Worm (Caenorhabditis elegans) whole organism, early embryonic: ENCODE results near the gene F54H5.5.

Experiments
- B0310.2 ChIP-seq: sonication (generic microtip); optimal IDR thresholded peaks from 2 replicates; lab custom pipeline; 2016; ENCODE audit warnings: mild to moderate bottlenecking, missing genetic modification characterization, missing compliant biosample characterization
- F13C5.2 ChIP-seq: sonication (generic microtip); optimal IDR thresholded peaks from 2 replicates; lab custom pipeline; 2017; ENCODE audit warnings: mild to moderate bottlenecking, missing genetic modification characterization, inconsistent platforms, missing compliant biosample characterization
- aly-1 ChIP-seq: sonication (generic microtip); optimal IDR thresholded peaks from 2 replicates; lab custom pipeline; 2016; ENCODE audit warnings: missing genetic modification characterization, missing compliant biosample characterization
- ama-1 ChIP-seq: fragments of 150-350 bp; optimal IDR thresholded peaks from 2 replicates; lab custom pipeline; 2014
- ceh-13 ChIP-seq: fragments of 200-800 bp; sonication (Bioruptor generic); optimal IDR thresholded peaks from 2 replicates; lab custom pipeline; 2018; ENCODE audit warnings: mild to moderate bottlenecking, missing genetic modification characterization, missing compliant biosample characterization
- ceh-36 ChIP-seq: sonication (generic microtip); optimal IDR thresholded peaks from 2 replicates; lab custom pipeline; 2016; ENCODE audit warnings: missing genetic modification characterization, inconsistent platforms, missing compliant biosample characterization
- ets-7 ChIP-seq: sonication (generic microtip); optimal IDR thresholded peaks from 2 replicates; lab custom pipeline; 2016; ENCODE audit warnings: missing genotype, missing genetic modification characterization, missing compliant biosample characterization
- flt-1 ChIP-seq: fragments of 200-800 bp; sonication (Bioruptor generic); IDR thresholded peaks from 2 replicates; pipeline ENCODE4 v1.3.6; 2022; ENCODE audit warnings: missing genetic modification characterization, missing compliant biosample characterization
- hmbx-1 ChIP-seq: sonication (generic microtip); optimal IDR thresholded peaks from 2 replicates; lab custom pipeline; 2016; ENCODE audit warnings: mild to moderate bottlenecking, missing genetic modification characterization, missing compliant biosample characterization
- hmg-4 ChIP-seq: fragments of 200-800 bp; sonication (Bioruptor generic); optimal IDR thresholded peaks from 2 replicates; lab custom pipeline; 2018; ENCODE audit warnings: mild to moderate bottlenecking, missing genetic modification characterization, missing compliant biosample characterization
- hnd-1 ChIP-seq: sonication (generic microtip); optimal IDR thresholded peaks from 2 replicates; lab custom pipeline; 2016; ENCODE audit warnings: missing genetic modification characterization, missing compliant biosample characterization
- pes-1 ChIP-seq: fragments of 200-800 bp; sonication (Bioruptor generic); IDR thresholded peaks from 2 replicates; pipeline ENCODE4 v1.3.6; 2022; ENCODE audit warnings: missing genetic modification reagents, missing genetic modification characterization, missing compliant biosample characterization
- scrt-1 ChIP-seq: fragments of 200-800 bp; sonication (Bioruptor generic); IDR thresholded peaks from 2 replicates; pipeline ENCODE4 v1.3.6; 2022; ENCODE audit warnings: missing genetic modification characterization, missing compliant biosample characterization
- sea-1 ChIP-seq: fragments of 200-800 bp; sonication (Bioruptor generic); conservative IDR thresholded peaks from 2 replicates; pipeline ENCODE4 v1.3.6; 2022; ENCODE audit warnings: missing genetic modification characterization, missing compliant biosample characterization
- tbx-11 ChIP-seq: fragments of 200-800 bp; sonication (Bioruptor generic); IDR thresholded peaks from 2 replicates; pipeline ENCODE4 v1.3.6; 2022; ENCODE audit warnings: missing genetic modification characterization, missing compliant biosample characterization
- tbx-37 ChIP-seq: fragments of 200-800 bp; sonication (Bioruptor generic); conservative IDR thresholded peaks from 2 replicates; pipeline ENCODE4 v1.3.6; 2022; ENCODE audit warnings: missing genetic modification reagents, missing genetic modification characterization, missing compliant biosample characterization
- tra-4 ChIP-seq: sonication (generic microtip); optimal IDR thresholded peaks from 2 replicates; lab custom pipeline; 2017; ENCODE audit warnings: missing genetic modification characterization, missing compliant biosample characterization

F54H5.5 gene

ce11 chrII:6654284-6654683 lies 27.2 kb upstream of the F54H5.5 start, which contains the start of gene T19D12.9:
T19D12.9 (minus strand) TSS chrII:6654384.
- TF ChIP-seq hmg-4 (GFP tag; lab: Kevin White, UChicago) = no peak
- TF ChIP-seq ets-7 (tag; lab: Kevin White, UChicago) = no peak
- TF ChIP-seq ceh-36 (tag; lab: Kevin White, UChicago) = no peak
- no peak for TF ChIP-seq ceh-13 (GFP tag; lab: Kevin White, UChicago)
- no peak for TF ChIP-seq hmbx-1 (tag; lab: Kevin White, UChicago)
- TF ChIP-seq pes-1 (GFP tag; lab: Robert Waterston, UW) = no peak
- TF ChIP-seq ama-1 (lab: Kevin White, UChicago) = no peak
- no peak for TF ChIP-seq aly-1 (tag; lab: Kevin White, UChicago)
- no peak for TF ChIP-seq tbx-37 (GFP tag; lab: Robert Waterston, UW)
- no peak for TF ChIP-seq sea-1
- TF ChIP-seq tra-4 = no peak
- TF ChIP-seq tbx-11 = no peak
- TF ChIP-seq B0310.2 (tag; lab: Kevin White, UChicago) = no peak
- no peak for TF ChIP-seq hnd-1

- no peak for TF ChIP-seq ceh-13 (GFP tag; lab: Kevin White, UChicago)
- no peak for TF ChIP-seq hmg-4 (GFP tag; lab: Kevin White, UChicago)
- TF ChIP-seq tra-4 = no peak
- TF ChIP-seq ets-7 (tag; lab: Kevin White, UChicago) = no peak
- no peak for TF ChIP-seq tbx-37 (GFP tag; lab: Robert Waterston, UW)
- no peak for TF ChIP-seq scrt-1 (GFP tag; lab: Robert Waterston, UW)
- no peak for TF ChIP-seq hnd-1
- TF ChIP-seq aly-1 (tag; lab: Kevin White, UChicago) = no peak
- no peak for TF ChIP-seq F13C5.2 (tag; lab: Kevin White, UChicago)
- no peak for TF ChIP-seq hmbx-1 (tag; lab: Kevin White, UChicago)
- no peak for TF ChIP-seq tbx-11
These were observed 24.6 kb upstream of the F54H5.5 start, which contains the start of gene sra-26 for ce11 chrII:6651719-6652118. sra-26 (minus strand) TSS chrII:6651819.

ce11 chrII:6649026-6649425 lies 21.9 kb upstream of the F54H5.5 start, which contains the start of gene oig-8:
oig-8 (minus strand) TSS chrII:6649126.
- TF ChIP-seq flt-1 (GFP tag; lab: Robert Waterston, UW) (no peak), hnd-1 (no peak), tbx-11 (no peak), F13C5.2 (tag; lab: Kevin White, UChicago) (no peak), ama-1 (lab: Kevin White, UChicago) (no peak), aly-1 (tag; lab: Kevin White, UChicago) (no peak), sea-1 (no peak), pes-1 (GFP tag; lab: Robert Waterston, UW) (no peak), hmbx-1 (tag; lab: Kevin White, UChicago) (no peak), ceh-13 (GFP tag; lab: Kevin White, UChicago) (no peak)

- no peak for TF ChIP-seq ceh-13 (GFP tag; lab: Kevin White, UChicago)
- no peak for TF ChIP-seq ama-1 (lab: Kevin White, UChicago)
- TF ChIP-seq tra-4 = no peak
- no peak for TF ChIP-seq ets-7 (tag; lab: Kevin White, UChicago)
- no peak for TF ChIP-seq tbx-11
These were observed 19.8 kb upstream of the F54H5.5 start for ce11 chrII:6646903-6647302.

- TF ChIP-seq tbx-11 (no peak), aly-1 (tag; lab: Kevin White, UChicago) (no peak), ets-7 (tag; lab: Kevin White, UChicago) (no peak), scrt-1 (GFP tag; lab: Robert Waterston, UW) (no peak), B0310.2 (tag; lab: Kevin White, UChicago) (no peak), hmg-4 (GFP tag; lab: Kevin White, UChicago) (no peak), sea-1 (no peak), flt-1 (GFP tag; lab: Robert Waterston, UW) (no peak), F13C5.2 (tag; lab: Kevin White, UChicago) (no peak), hnd-1 (no peak)
These were observed 15.6 kb upstream of the F54H5.5 start, which contains the start of gene T19D12.6 for ce11 chrII:6642651-6643167. T19D12.6 (minus strand) TSS chrII:6643117.

ce11 chrII:6642180-6642579 lies 15.1 kb upstream of the F54H5.5 start:
- TF ChIP-seq hnd-1 = no peak
- TF ChIP-seq hmg-4 (GFP tag; lab: Kevin White, UChicago) = no peak
- TF ChIP-seq ets-7 (tag; lab: Kevin White, UChicago) = no peak
- TF ChIP-seq hmbx-1 (tag; lab: Kevin White, UChicago) = no peak
- no peak for TF ChIP-seq tra-4
- TF ChIP-seq tbx-11 = no peak
- no peak for TF ChIP-seq aly-1 (tag; lab: Kevin White, UChicago)
- TF ChIP-seq ceh-13 (GFP tag; lab: Kevin White, UChicago) = no peak

ce11 chrII:6637854-6638253 lies 10.8 kb upstream of the F54H5.5 start:
- TF ChIP-seq ets-7 (tag; lab: Kevin White, UChicago) (no peak), tbx-37 (GFP tag; lab: Robert Waterston, UW) (no peak), ama-1 (lab: Kevin White, UChicago) (no peak), F13C5.2 (tag; lab: Kevin White, UChicago) (no peak), ceh-36 (tag; lab: Kevin White, UChicago) (no peak), flt-1 (GFP tag; lab: Robert Waterston, UW) (no peak), B0310.2 (tag; lab: Kevin White, UChicago) (no peak), hnd-1 (no peak), hmg-4 (GFP tag; lab: Kevin White, UChicago) (no peak), tra-4 (no peak), ceh-13 (GFP tag; lab: Kevin White, UChicago) (no peak), aly-1 (tag; lab: Kevin White, UChicago) (no peak), pes-1 (GFP tag; lab: Robert Waterston, UW) (no peak), sea-1 (no peak), tbx-11 (no peak), hmbx-1 (tag; lab: Kevin White, UChicago) (no peak), scrt-1 (GFP tag; lab: Robert Waterston, UW) (no peak)
